Worm (Caenorhabditis elegans): ENCODE data around the gene eef-1B.2.

eef-1B.2 gene

DNA sequence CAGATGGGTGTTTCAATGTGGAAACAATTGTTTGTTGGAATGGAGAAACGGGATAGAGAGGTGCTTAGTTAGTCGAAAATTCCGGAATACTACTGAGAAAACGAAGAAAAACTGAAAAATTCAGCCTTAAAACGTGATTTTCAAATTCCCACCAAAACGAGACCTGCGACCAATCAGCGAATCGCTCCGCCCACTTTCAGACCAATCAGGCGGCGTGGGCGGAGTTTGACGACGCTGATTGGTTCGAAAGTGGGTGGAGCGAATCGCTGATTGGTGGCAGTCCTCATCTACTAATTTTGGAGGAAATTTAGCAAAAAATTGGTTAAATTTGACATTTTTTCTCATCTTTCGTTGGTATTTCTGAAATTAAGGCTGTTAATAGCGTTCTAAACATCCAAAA, 9.8 kb upstream of the eef-1B.2 start:
- TF ChIP-seq lsy-2 (tag; optimal IDR thresholded peaks at IDR 0.05), result no peak

- TF ChIP-seq nhr-10 (tag; optimal IDR thresholded peaks at IDR 0.05) (no peak), lin-11 (tag; optimal IDR thresholded peaks at IDR 0.05) (no peak), crh-2 (tag; optimal IDR thresholded peaks at IDR 0.05) (no peak), fos-1 (tag; optimal IDR thresholded peaks at IDR 0.05) (no peak), mbf-1 (tag; optimal IDR thresholded peaks at IDR 0.05) (no peak), zag-1 (tag; optimal IDR thresholded peaks at IDR 0.05) (no peak), skn-1 (tag; optimal IDR thresholded peaks at IDR 0.05) (no peak)
Measured at ce11 chrIV:15027884-15028283, 9.2 kb upstream of the eef-1B.2 start.

- TF ChIP-seq peb-1 (tag; optimal IDR thresholded peaks at IDR 0.05) (no peak), R02D3.7 (tag; optimal IDR thresholded peaks at IDR 0.05) (no peak), unc-39 (tag; optimal IDR thresholded peaks at IDR 0.05) (no peak), aly-2 (tag; optimal IDR thresholded peaks at IDR 0.05) (no peak), nhr-10 (tag; optimal IDR thresholded peaks at IDR 0.05) (no peak), alr-1 (tag; optimal IDR thresholded peaks at IDR 0.05) (no peak), nhr-23 (tag; optimal IDR thresholded peaks at IDR 0.05) (no peak), ceh-16 (tag; optimal IDR thresholded peaks at IDR 0.05) (no peak), ztf-11 (tag; optimal IDR thresholded peaks at IDR 0.05) (no peak), ZK546.5 (tag; optimal IDR thresholded peaks at IDR 0.05) (no peak), sma-3 (GFP tag; optimal IDR thresholded peaks at IDR 0.05) (no peak), C34F6.9 (tag; optimal IDR thresholded peaks at IDR 0.05) (no peak), zag-1 (tag; optimal IDR thresholded peaks at IDR 0.05) (no peak), dmd-4 (tag; optimal IDR thresholded peaks at IDR 0.05) (no peak), ztf-1 (GFP tag; conservative IDR thresholded peaks at IDR 0.05) (no peak), crh-2 (tag; optimal IDR thresholded peaks at IDR 0.05) (no peak), unc-55 (GFP tag; optimal IDR thresholded peaks at IDR 0.05) (no peak)
Measured at ce11 chrIV:15028386-15028785, 8.7 kb upstream of the eef-1B.2 start.

ce11 chrIV:15028891-15029290, 8.2 kb upstream of the eef-1B.2 start, which contains the start of gene Y41E3.8:
Gene Y41E3.8 (minus strand): TSS chrIV:15028978.
- TF ChIP-seq C34F6.9 (tag; optimal IDR thresholded peaks at IDR 0.05) (peak; percentile 16), nhr-21 (tag; optimal IDR thresholded peaks at IDR 0.05) (peak; percentile 10), gmeb-1 (tag; optimal IDR thresholded peaks at IDR 0.05) (peak; percentile 55), nhr-129 (tag; optimal IDR thresholded peaks at IDR 0.05) (peak; percentile 62), Y55F3AM.14 (GFP tag; optimal IDR thresholded peaks at IDR 0.05) (no peak), skn-1 (tag; optimal IDR thresholded peaks at IDR 0.05) (no peak), lsy-2 (tag; optimal IDR thresholded peaks at IDR 0.05) (peak in 1 of 2 experiments; percentile 54), mdl-1 (tag; optimal IDR thresholded peaks at IDR 0.05) (peak in 1 of 2 experiments; percentile 8), unc-55 (GFP tag; optimal IDR thresholded peaks at IDR 0.05) (peak; percentile 35), nhr-25 (tag; optimal IDR thresholded peaks at IDR 0.05) (peak; percentile 6)

DNA sequence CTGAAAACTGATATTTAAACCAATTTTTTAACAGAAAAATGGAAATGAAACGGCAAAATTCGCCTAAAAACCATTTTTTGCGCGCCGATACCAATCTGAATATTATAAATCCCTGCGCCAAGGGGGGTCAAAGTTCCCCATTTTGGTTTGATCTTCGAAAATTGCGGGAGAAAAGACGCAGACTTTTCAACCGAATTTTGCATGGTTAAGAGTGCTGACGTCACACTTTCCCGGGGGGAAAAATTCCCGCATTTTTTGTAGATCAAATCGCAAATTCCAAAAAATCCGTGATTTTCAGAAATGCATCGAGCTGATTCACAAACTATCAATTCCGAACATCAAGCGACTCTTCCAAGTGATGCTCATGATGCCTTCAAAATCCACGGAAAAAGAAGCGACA, 7.6 kb upstream of the eef-1B.2 start:
- TF ChIP-seq ama-1 (optimal IDR thresholded peaks at IDR 0.05) (no peak), skn-1 (tag; optimal IDR thresholded peaks at IDR 0.05) (no peak), nhr-77 (tag; optimal IDR thresholded peaks at IDR 0.05) (no peak), ZK546.5 (tag; optimal IDR thresholded peaks at IDR 0.05) (no peak), ceh-16 (tag; optimal IDR thresholded peaks at IDR 0.05) (no peak), mbf-1 (tag; optimal IDR thresholded peaks at IDR 0.05) (no peak), F13H6.1 (tag; optimal IDR thresholded peaks at IDR 0.05) (no peak), mab-5 (tag; optimal IDR thresholded peaks at IDR 0.05) (no peak)

DNA sequence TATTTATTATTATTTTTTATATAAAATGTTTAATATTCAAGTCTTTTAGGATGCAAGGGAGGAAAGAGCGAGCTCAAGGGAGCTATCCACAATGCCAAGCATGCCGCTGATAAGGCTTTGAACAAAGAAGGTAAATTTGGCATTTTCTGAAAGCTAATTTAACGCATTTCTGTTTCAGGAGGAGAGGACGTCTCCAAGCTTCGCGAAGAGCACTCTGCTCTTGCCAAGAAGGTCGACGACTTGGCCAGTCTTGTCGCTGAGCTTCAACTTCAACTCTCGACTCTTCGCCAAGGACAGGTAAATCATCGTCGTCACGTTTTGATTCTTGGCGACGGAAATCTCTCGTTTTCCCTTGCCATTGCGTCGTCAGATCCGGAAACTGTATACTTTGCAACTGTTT, 361 bp downstream of the eef-1B.2 start:
- no peak for TF ChIP-seq nhr-10 (tag; optimal IDR thresholded peaks at IDR 0.05)
- no peak for TF ChIP-seq R02D3.7 (tag; optimal IDR thresholded peaks at IDR 0.05)
- TF ChIP-seq mab-5 (tag; optimal IDR thresholded peaks at IDR 0.05), result no peak
- TF ChIP-seq elt-1 (tag; optimal IDR thresholded peaks at IDR 0.05), result no peak
- no peak for TF ChIP-seq nhr-12 (tag; optimal IDR thresholded peaks at IDR 0.05)
- no peak for TF ChIP-seq ama-1 (optimal IDR thresholded peaks at IDR 0.05)
- TF ChIP-seq lin-13 (GFP tag; optimal IDR thresholded peaks at IDR 0.05), result no peak
- TF ChIP-seq nhr-23 (tag; optimal IDR thresholded peaks at IDR 0.05), result no peak
